Worm (Caenorhabditis elegans): Measurements from ENCODE around the gene kat-1.

kat-1 gene

ce11 chrII:7050021-7050722 is 23.4 kb upstream of the kat-1 start, which contains the start of the genes tcer-1 and ZK1127.5:
Gene tcer-1 (minus strand): TSS chrII:7050071.
Gene ZK1127.5 (plus strand): TSS chrII:7050672.
- TF ChIP-seq lin-39 (tag; optimal IDR thresholded peaks at IDR 0.05), result peak; percentile 20
- peak; percentile 83 for TF ChIP-seq pha-4 (tag; optimal IDR thresholded peaks at IDR 0.05)
- no peak for TF ChIP-seq R02D3.7 (tag; optimal IDR thresholded peaks at IDR 0.05)
- no peak for TF ChIP-seq unc-39 (tag; optimal IDR thresholded peaks at IDR 0.05)
- peak; percentile 77 for TF ChIP-seq lin-15B (tag; optimal IDR thresholded peaks at IDR 0.05)
- peak; percentile 39 for TF ChIP-seq nhr-23 (tag; optimal IDR thresholded peaks at IDR 0.05)
- TF ChIP-seq egl-27 (tag; optimal IDR thresholded peaks at IDR 0.05), result no peak
- TF ChIP-seq skn-1 (tag; optimal IDR thresholded peaks at IDR 0.05), result no peak
- TF ChIP-seq nhr-28 (tag; optimal IDR thresholded peaks at IDR 0.05), result no peak
- TF ChIP-seq ceh-82 (tag; optimal IDR thresholded peaks at IDR 0.05), result no peak
- TF ChIP-seq ceh-16 (tag; optimal IDR thresholded peaks at IDR 0.05), result no peak
- TF ChIP-seq ZK546.5 (tag; optimal IDR thresholded peaks at IDR 0.05), result no peak
- TF ChIP-seq nhr-43 (tag; optimal IDR thresholded peaks at IDR 0.05; ENCODE audit: poor library complexity, severe bottlenecking), result no peak
- no peak for TF ChIP-seq fkh-2 (tag; optimal IDR thresholded peaks at IDR 0.05)
- TF ChIP-seq nhr-237 (tag; optimal IDR thresholded peaks at IDR 0.05), result no peak
- no peak for TF ChIP-seq eor-1 (tag; optimal IDR thresholded peaks at IDR 0.05)
- TF ChIP-seq lsy-12 (tag; optimal IDR thresholded peaks at IDR 0.05), result no peak
- TF ChIP-seq elt-2 (tag; optimal IDR thresholded peaks at IDR 0.05), result peak; percentile 37
- TF ChIP-seq nhr-25 (tag; optimal IDR thresholded peaks at IDR 0.05), result peak; percentile 25
- peak; percentile 53 for TF ChIP-seq egl-5 (tag; optimal IDR thresholded peaks at IDR 0.05)
- no peak for TF ChIP-seq zag-1 (tag; optimal IDR thresholded peaks at IDR 0.05)
- TF ChIP-seq nhr-12 (tag; optimal IDR thresholded peaks at IDR 0.05), result no peak
- no peak for TF ChIP-seq tbx-2 (tag; optimal IDR thresholded peaks at IDR 0.05)
- TF ChIP-seq mml-1 (tag; optimal IDR thresholded peaks at IDR 0.05), result no peak
- no peak for TF ChIP-seq elt-3 (tag; optimal IDR thresholded peaks at IDR 0.05)
- no peak for TF ChIP-seq nhr-77 (tag; optimal IDR thresholded peaks at IDR 0.05)
- peak; percentile 64 for TF ChIP-seq snpc-4 (tag; optimal IDR thresholded peaks at IDR 0.05)
- peak; percentile 74 for TF ChIP-seq nfya-1 (tag; optimal IDR thresholded peaks at IDR 0.05; ENCODE audit: insufficient read depth)
- no peak for TF ChIP-seq daf-12 (tag; optimal IDR thresholded peaks at IDR 0.05)
- no peak for TF ChIP-seq unc-62 (GFP tag; optimal IDR thresholded peaks at IDR 0.05)
- TF ChIP-seq jun-1 (tag; optimal IDR thresholded peaks at IDR 0.05), result no peak
- TF ChIP-seq mdl-1 (tag; optimal IDR thresholded peaks at IDR 0.05), result no peak
- peak; percentile 21 for TF ChIP-seq pqm-1 (tag; optimal IDR thresholded peaks at IDR 0.05)
- peak; percentile 70 for TF ChIP-seq hmg-11 (tag; optimal IDR thresholded peaks at IDR 0.05)
- TF ChIP-seq elt-1 (tag; optimal IDR thresholded peaks at IDR 0.05), result no peak
- TF ChIP-seq ceh-9 (tag; optimal IDR thresholded peaks at IDR 0.05), result no peak
- no peak for TF ChIP-seq aly-2 (tag; optimal IDR thresholded peaks at IDR 0.05)
- TF ChIP-seq ztf-4 (tag; optimal IDR thresholded peaks at IDR 0.05), result no peak
- TF ChIP-seq ceh-28 (tag; optimal IDR thresholded peaks at IDR 0.05), result no peak
- TF ChIP-seq fkh-10 (GFP tag; optimal IDR thresholded peaks at IDR 0.05), result no peak
- no peak for TF ChIP-seq ztf-11 (tag; optimal IDR thresholded peaks at IDR 0.05)
- TF ChIP-seq nhr-76 (tag; optimal IDR thresholded peaks at IDR 0.05), result no peak
- no peak for TF ChIP-seq sea-2 (GFP tag; optimal IDR thresholded peaks at IDR 0.05)
- no peak for TF ChIP-seq ama-1 (optimal IDR thresholded peaks at IDR 0.05)
- no peak for TF ChIP-seq nhr-11 (tag; optimal IDR thresholded peaks at IDR 0.05)

DNA sequence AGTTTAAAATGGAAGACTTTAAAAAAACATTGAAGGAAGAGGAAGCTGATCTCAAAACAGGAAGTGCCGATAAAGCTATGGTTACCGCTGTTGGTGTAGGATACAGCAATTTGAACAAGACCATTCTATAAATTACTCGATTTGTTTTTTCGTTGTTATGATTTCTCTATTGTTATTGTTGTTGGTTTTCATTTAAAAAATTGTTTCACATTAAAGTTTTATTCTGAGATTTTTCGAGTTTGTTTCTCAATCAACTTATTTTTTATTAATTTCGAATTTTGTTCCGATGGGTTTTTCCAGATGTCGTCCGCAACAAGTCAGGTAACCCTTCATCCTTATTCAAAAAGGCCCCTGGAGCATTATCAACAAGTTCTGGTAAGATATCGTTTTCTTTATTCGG is 21.8 kb upstream of the kat-1 start, which contains the start of gene ZK1127.12:
TSS of gene ZK1127.12 (plus strand) at position 301 of the 400 bp plus-strand sequence.
- no peak for TF ChIP-seq eor-1 (tag; optimal IDR thresholded peaks at IDR 0.05)
- TF ChIP-seq fkh-10 (GFP tag; optimal IDR thresholded peaks at IDR 0.05), result no peak
- TF ChIP-seq nhr-12 (tag; optimal IDR thresholded peaks at IDR 0.05), result no peak
- TF ChIP-seq ceh-16 (tag; optimal IDR thresholded peaks at IDR 0.05), result no peak
- no peak for TF ChIP-seq lin-15B (tag; optimal IDR thresholded peaks at IDR 0.05)
- no peak for TF ChIP-seq R02D3.7 (tag; optimal IDR thresholded peaks at IDR 0.05)
- no peak for TF ChIP-seq ZK546.5 (tag; optimal IDR thresholded peaks at IDR 0.05)
- TF ChIP-seq elt-1 (tag; optimal IDR thresholded peaks at IDR 0.05), result no peak
- no peak for TF ChIP-seq elt-2 (tag; optimal IDR thresholded peaks at IDR 0.05)
- no peak for TF ChIP-seq nhr-23 (tag; optimal IDR thresholded peaks at IDR 0.05)
- TF ChIP-seq tbx-2 (tag; optimal IDR thresholded peaks at IDR 0.05), result no peak
- no peak for TF ChIP-seq nhr-237 (tag; optimal IDR thresholded peaks at IDR 0.05)
- TF ChIP-seq nhr-76 (tag; optimal IDR thresholded peaks at IDR 0.05), result no peak
- TF ChIP-seq fos-1 (tag; optimal IDR thresholded peaks at IDR 0.05), result no peak
- no peak for TF ChIP-seq lin-39 (tag; optimal IDR thresholded peaks at IDR 0.05)
- no peak for TF ChIP-seq skn-1 (tag; optimal IDR thresholded peaks at IDR 0.05)
- TF ChIP-seq ztf-4 (tag; optimal IDR thresholded peaks at IDR 0.05), result no peak
- no peak for TF ChIP-seq pqm-1 (tag; optimal IDR thresholded peaks at IDR 0.05)
- no peak for TF ChIP-seq jun-1 (tag; optimal IDR thresholded peaks at IDR 0.05)
- no peak for TF ChIP-seq aly-2 (tag; optimal IDR thresholded peaks at IDR 0.05)

Measured in whole organism, L3 larva.